Worm (Caenorhabditis elegans) whole organism, L4 larva: ENCODE measurements around the gene pnn-1.

Experiments
- T20F7.1 ChIP-seq: fragments of 200-800 bp; sonication (Bioruptor generic); optimal IDR thresholded peaks from 2 replicates; lab custom pipeline; 2018; ENCODE audit warnings: mild to moderate bottlenecking, missing genetic modification characterization, missing compliant biosample characterization
- fkh-10 ChIP-seq: fragments of 150-350 bp; optimal IDR thresholded peaks from 2 replicates; lab custom pipeline; 2014; ENCODE audit warnings: missing biosample characterization, missing genetic modification reagents, missing genetic modification characterization
- lin-29 ChIP-seq: fragments of 200-800 bp; sonication (Bioruptor generic); IDR thresholded peaks from 2 replicates; pipeline ENCODE4 v1.3.6; 2022; ENCODE audit warnings: missing genetic modification reagents, missing genetic modification characterization, missing compliant biosample characterization
- lsy-2 ChIP-seq, 2 experiments: fragments of 150-350 bp in 1 of 2; sonication (generic microtip) in 1 of 2; optimal IDR thresholded peaks; 2 replicates each; lab custom pipeline; 2014 to 2017; ENCODE audit warnings: missing biosample characterization in 2 of 2, missing genetic modification characterization in 2 of 2
- nhr-11 ChIP-seq: fragments of 150-350 bp; optimal IDR thresholded peaks from 2 replicates; lab custom pipeline; 2014; ENCODE audit warnings: missing biosample characterization, missing genetic modification characterization
- nhr-25 ChIP-seq: sonication (generic microtip); optimal IDR thresholded peaks from 2 replicates; lab custom pipeline; 2017; ENCODE audit warnings: missing genetic modification characterization, mild to moderate bottlenecking, missing compliant biosample characterization, antibody characterized with exemption, moderate library complexity, borderline replicate concordance; ENCODE audit not compliant: insufficient read depth
- php-3 ChIP-seq: fragments of 200-800 bp; sonication (Bioruptor generic); IDR thresholded peaks from 2 replicates; pipeline ENCODE4 v1.3.6; 2022; ENCODE audit warnings: missing genetic modification reagents, missing genetic modification characterization, missing compliant biosample characterization
- pqm-1 ChIP-seq: sonication (generic microtip); optimal IDR thresholded peaks from 2 replicates; lab custom pipeline; 2017; ENCODE audit warnings: missing biosample characterization, missing genetic modification characterization
- unc-62 ChIP-seq, 3 experiments: fragments of 150-350 bp in 1 of 3; sonication (generic microtip); optimal IDR thresholded peaks in 2 of 3; peaks in 1 of 3; 1 replicate in 1 of 3; 2 replicates in 2 of 3; lab custom pipeline; 2014 to 2017; ENCODE audit warnings: missing biosample characterization in 3 of 3, missing genetic modification characterization in 3 of 3, missing genetic modification reagents in 3 of 3, missing genotype in 1 of 3
- zfp-2 ChIP-seq: sonication (generic microtip); optimal IDR thresholded peaks from 2 replicates; lab custom pipeline; 2016; ENCODE audit warnings: mild to moderate bottlenecking, missing genetic modification characterization, missing compliant biosample characterization
- zip-2 ChIP-seq: fragments of 150-350 bp; optimal IDR thresholded peaks from 2 replicates; lab custom pipeline; 2014; ENCODE audit warnings: missing biosample characterization, missing genetic modification characterization

DNA sequence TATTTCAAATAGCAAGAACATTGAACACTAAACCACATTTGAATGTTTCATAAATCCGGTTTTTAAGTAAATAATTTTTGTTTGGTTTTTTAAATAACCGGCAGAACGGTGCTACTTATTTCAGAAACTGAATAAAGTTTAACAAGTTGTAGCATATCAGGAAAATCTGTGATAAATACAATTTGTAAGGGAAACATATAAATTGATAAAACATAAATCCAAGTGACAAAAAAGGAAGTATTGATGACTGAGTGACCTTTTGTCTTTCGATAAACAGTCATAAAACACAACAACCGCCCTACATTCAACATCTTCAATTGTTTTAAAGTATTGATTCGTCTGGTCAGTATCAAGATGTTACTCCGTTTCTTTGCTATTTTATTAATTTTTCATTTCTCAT is 24.4 kb downstream of the pnn-1 start, which contains the start of gene far-5:
- no peak for TF ChIP-seq T20F7.1 (GFP tag; lab: Kevin White, UChicago)
- TF ChIP-seq nhr-25 (tag; lab: Kevin White, UChicago), result no peak
- no peak for TF ChIP-seq php-3
- no peak for TF ChIP-seq lsy-2 (tag; optimal IDR thresholded peaks at IDR 0.05; lab: Kevin White, UChicago)
- no peak for TF ChIP-seq fkh-10
- TF ChIP-seq zip-2 (tag; lab: Kevin White, UChicago), result no peak
- no peak for TF ChIP-seq lin-29 (GFP tag; lab: Robert Waterston, UW)
- TF ChIP-seq zfp-2 (tag; lab: Kevin White, UChicago), result no peak
- no peak for TF ChIP-seq pqm-1 (tag; lab: Kevin White, UChicago)
- no peak for TF ChIP-seq nhr-11 (tag; lab: Kevin White, UChicago)
- no peak for TF ChIP-seq unc-62 (GFP tag; optimal IDR thresholded peaks at IDR 0.05 in 1 of 2; lab: Kevin White, UChicago)
- no peak for TF ChIP-seq unc-62 (tag; optimal IDR thresholded peaks at IDR 0.05; lab: Kevin White, UChicago)
